Worm (Caenorhabditis elegans) whole organism, mixed stage, embryonic: ENCODE data around the gene F32G8.3.

Source experiments
- elt-3 ChIP-seq: fragments of 150-350 bp; optimal IDR thresholded peaks from 2 replicates; lab custom pipeline; 2014; ENCODE audit warnings: missing biosample characterization, missing genetic modification characterization
- flh-1 ChIP-seq: fragments of 200-800 bp; sonication (Bioruptor generic); optimal IDR thresholded peaks from 2 replicates; lab custom pipeline; 2018; ENCODE audit warnings: mild to moderate bottlenecking, missing genetic modification characterization, moderate library complexity, missing compliant biosample characterization
- lin-13 ChIP-seq: fragments of 150-350 bp; optimal IDR thresholded peaks from 2 replicates; lab custom pipeline; 2014; ENCODE audit warnings: missing biosample characterization, missing genetic modification characterization
- nhr-237 ChIP-seq: fragments of 150-350 bp; optimal IDR thresholded peaks from 2 replicates; lab custom pipeline; 2014; ENCODE audit warnings: missing biosample characterization, missing genetic modification characterization
- nhr-28 ChIP-seq: fragments of 150-350 bp; optimal IDR thresholded peaks from 2 replicates; lab custom pipeline; 2014; ENCODE audit warnings: missing biosample characterization, missing genetic modification characterization
- pha-4 ChIP-seq: fragments of 150-350 bp; optimal IDR thresholded peaks from 2 replicates; lab custom pipeline; 2018; ENCODE audit warnings: missing biosample characterization, missing genetic modification reagents, missing genetic modification characterization
- snpc-4 ChIP-seq: fragments of 150-350 bp; optimal IDR thresholded peaks from 2 replicates; lab custom pipeline; 2014; ENCODE audit warnings: missing biosample characterization, missing genetic modification characterization
- unc-39 ChIP-seq: fragments of 150-350 bp; optimal IDR thresholded peaks from 2 replicates; lab custom pipeline; 2014; ENCODE audit warnings: missing biosample characterization, missing genetic modification characterization
- unc-62 ChIP-seq: fragments of 150-350 bp; optimal IDR thresholded peaks from 2 replicates; lab custom pipeline; 2014; ENCODE audit warnings: missing biosample characterization, missing genetic modification reagents, missing genetic modification characterization

DNA sequence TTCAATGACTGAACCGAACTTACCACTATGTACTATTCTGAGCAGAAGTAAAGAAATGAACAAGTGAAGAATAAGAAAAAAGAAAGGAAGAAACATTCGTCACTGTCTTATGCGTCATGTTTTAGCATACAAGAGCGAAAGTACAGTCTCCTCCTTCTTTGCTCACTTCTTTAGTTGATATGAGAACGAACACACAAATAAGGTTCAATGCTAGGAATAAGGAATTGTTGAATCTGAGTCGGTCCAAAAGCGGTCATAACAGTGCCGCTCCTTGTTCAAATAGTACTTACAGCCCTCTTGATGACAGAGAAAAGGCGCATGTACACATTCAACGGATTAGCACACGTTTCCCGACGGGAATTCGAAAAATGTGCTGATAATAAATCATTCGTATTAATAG is 16.0 kb downstream of the F32G8.3 start, which contains the start of gene F25D1.8:
- no peak for TF ChIP-seq flh-1 (GFP tag; lab: Kevin White, UChicago)
- TF ChIP-seq elt-3 (tag; lab: Kevin White, UChicago) = no peak
- TF ChIP-seq unc-39 = no peak
- TF ChIP-seq unc-62 (GFP tag; lab: Kevin White, UChicago) = no peak
- TF ChIP-seq nhr-237 (tag; lab: Kevin White, UChicago) = no peak
- TF ChIP-seq pha-4 = no peak
- TF ChIP-seq lin-13 (tag; lab: Kevin White, UChicago) = no peak
- no peak for TF ChIP-seq nhr-28
- no peak for TF ChIP-seq snpc-4 (tag; lab: Kevin White, UChicago)
